Worm (Caenorhabditis elegans): ENCODE measurements around the gene cest-17.

DNA sequence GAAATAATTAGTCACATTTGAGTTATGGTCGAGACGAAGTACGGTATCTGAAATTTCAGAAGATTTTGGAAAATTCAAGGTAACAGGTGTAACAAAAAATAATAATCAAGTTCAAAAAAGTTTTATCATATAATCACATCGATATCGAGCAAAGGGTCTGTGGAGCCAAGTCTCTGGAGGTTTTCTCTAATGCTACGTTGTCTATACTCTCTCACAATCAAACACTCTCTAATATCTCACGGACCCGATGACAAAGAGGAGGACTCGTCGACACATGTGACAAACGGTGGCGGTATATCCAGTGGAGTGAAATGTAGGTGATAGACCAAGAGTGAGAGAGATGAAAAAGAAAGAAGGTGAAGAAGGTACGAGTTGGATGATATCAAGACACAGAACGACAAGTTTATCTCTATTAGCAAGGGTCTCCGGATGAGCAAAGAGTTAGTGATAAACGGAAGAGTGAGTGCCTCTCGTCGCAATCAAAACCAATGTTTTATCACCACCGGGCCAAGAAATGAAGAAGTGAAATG lies 7.2 kb upstream of the cest-17 start, which contains the start of gene F20D6.10:
- TF ChIP-seq ces-1 (GFP tag; optimal IDR thresholded peaks at IDR 0.05), result no peak
- TF ChIP-seq ztf-11 (tag; optimal IDR thresholded peaks at IDR 0.05), result no peak
- no peak for TF ChIP-seq nhr-237 (tag; optimal IDR thresholded peaks at IDR 0.05)
- peak; percentile 77 for TF ChIP-seq unc-62 (GFP tag; optimal IDR thresholded peaks at IDR 0.05)
- no peak for TF ChIP-seq nhr-2 (tag; optimal IDR thresholded peaks at IDR 0.05)
- TF ChIP-seq elt-3 (tag; optimal IDR thresholded peaks at IDR 0.05), result no peak
- TF ChIP-seq ceh-39 (tag; optimal IDR thresholded peaks at IDR 0.05), result no peak
